Fruit fly (Drosophila melanogaster): ENCODE data around the gene tty.

tty gene

dm6 chrX:21337057-21337456, 2.4 kb downstream of the tty start:
- peak; percentile 56 for TF ChIP-seq CG34376 (GFP tag; optimal IDR thresholded peaks at IDR 0.05)
- TF ChIP-seq exex (tag; optimal IDR thresholded peaks at IDR 0.05) = peak; percentile 85
- peak; percentile 65 for TF ChIP-seq mirr (GFP tag; optimal IDR thresholded peaks at IDR 0.05)
- TF ChIP-seq Hr3 (GFP tag; optimal IDR thresholded peaks at IDR 0.05) = no peak
- peak in 1 of 2 experiments; percentile 69 for TF ChIP-seq Pdp1 (GFP tag; optimal IDR thresholded peaks at IDR 0.05)
- TF ChIP-seq repo (GFP tag; optimal IDR thresholded peaks at IDR 0.05) = no peak
- TF ChIP-seq cwo (GFP tag; optimal IDR thresholded peaks at IDR 0.05) = peak; percentile 69

dm6 chrX:21334522-21335104, 4.9 kb downstream of the tty start:
- peak; percentile 4 for TF ChIP-seq ind (GFP tag; optimal IDR thresholded peaks at IDR 0.05)
- peak; percentile 62 for TF ChIP-seq CG17359 (tag; optimal IDR thresholded peaks at IDR 0.05)
- no peak for TF ChIP-seq grau (tag; optimal IDR thresholded peaks at IDR 0.05)
- no peak for TF ChIP-seq ase (GFP tag; IDR thresholded peaks at IDR 0.05)
- TF ChIP-seq eyg (GFP tag; optimal IDR thresholded peaks at IDR 0.05) = no peak
- TF ChIP-seq NC2α (GFP tag; optimal IDR thresholded peaks at IDR 0.05) = no peak
- no peak for TF ChIP-seq CG1233 (GFP tag; optimal IDR thresholded peaks at IDR 0.05)
- no peak for TF ChIP-seq CG2199 (GFP tag; IDR thresholded peaks at IDR 0.05)
- TF ChIP-seq CoRest (tag; optimal IDR thresholded peaks at IDR 0.05) = peak; percentile 30
- TF ChIP-seq sc (optimal IDR thresholded peaks at IDR 0.05) = no peak
- no peak for TF ChIP-seq sc (GFP tag; optimal IDR thresholded peaks at IDR 0.05)
- TF ChIP-seq phol (tag; optimal IDR thresholded peaks at IDR 0.05) = peak; percentile 53
- no peak for TF ChIP-seq danr (GFP tag; IDR thresholded peaks at IDR 0.05)
- TF ChIP-seq Sin3A (optimal IDR thresholded peaks at IDR 0.05) = no peak
- TF ChIP-seq chif (GFP tag; optimal IDR thresholded peaks at IDR 0.05) = peak in 1 of 2 experiments; percentile 15
- peak; percentile 54 for TF ChIP-seq CG13424 (tag; optimal IDR thresholded peaks at IDR 0.05)
- TF ChIP-seq CG17385 (GFP tag; optimal IDR thresholded peaks at IDR 0.05) = peak; percentile 34
- peak; percentile 6 for TF ChIP-seq CG9817 (tag; optimal IDR thresholded peaks at IDR 0.05)
- TF ChIP-seq sr (GFP tag; IDR thresholded peaks at IDR 0.05) = peak; percentile 96
- TF ChIP-seq sisA (GFP tag; IDR thresholded peaks at IDR 0.05) = peak; percentile 22; the same call in 1 of the 2 replicates
- peak; percentile 38; the same call in 1 of the 2 replicates for TF ChIP-seq CG14441 (GFP tag; IDR thresholded peaks at IDR 0.05)
- no peak for TF ChIP-seq CG11696 (GFP tag; IDR thresholded peaks at IDR 0.05)
- peak; percentile 25 for TF ChIP-seq CG10267 (tag; optimal IDR thresholded peaks at IDR 0.05)
- no peak for TF ChIP-seq yki (optimal IDR thresholded peaks at IDR 0.05)
- peak; percentile 31 for TF ChIP-seq nmo (GFP tag; optimal IDR thresholded peaks at IDR 0.05)
- TF ChIP-seq vfl (GFP tag; optimal IDR thresholded peaks at IDR 0.05) = no peak
- no peak for TF ChIP-seq p53 (GFP tag; optimal IDR thresholded peaks at IDR 0.05)
- TF ChIP-seq lola (GFP tag; optimal IDR thresholded peaks at IDR 0.05) = no peak
- no peak for TF ChIP-seq CG18011 (GFP tag; optimal IDR thresholded peaks at IDR 0.05)
- TF ChIP-seq B-H2 (GFP tag; optimal IDR thresholded peaks at IDR 0.05) = no peak
- TF ChIP-seq ATbp (GFP tag; optimal IDR thresholded peaks at IDR 0.05) = peak; percentile 15
- TF ChIP-seq Usf (GFP tag; optimal IDR thresholded peaks at IDR 0.05) = no peak
- TF ChIP-seq CG4404 (GFP tag; IDR thresholded peaks at IDR 0.05) = no peak
- TF ChIP-seq Eip74EF (GFP tag; optimal IDR thresholded peaks at IDR 0.05) = no peak
- peak; percentile 31 for TF ChIP-seq CG2875 (GFP tag; optimal IDR thresholded peaks at IDR 0.05)
- no peak for TF ChIP-seq nerfin-2 (GFP tag; IDR thresholded peaks at IDR 0.05; ENCODE audit: partially characterized antibody)
- peak; percentile 21 for TF ChIP-seq CG2712 (tag; optimal IDR thresholded peaks at IDR 0.05)
- TF ChIP-seq D19A (tag; optimal IDR thresholded peaks at IDR 0.05) = peak; percentile 17
- TF ChIP-seq TFAM (GFP tag; optimal IDR thresholded peaks at IDR 0.05) = no peak
- no peak for TF ChIP-seq dmrt11E (tag; optimal IDR thresholded peaks at IDR 0.05)
- peak; percentile 48 for TF ChIP-seq Fer1 (GFP tag; optimal IDR thresholded peaks at IDR 0.05)
- TF ChIP-seq Dek (tag; optimal IDR thresholded peaks at IDR 0.05) = no peak
- peak; percentile 5 to 28 for TF ChIP-seq Pdp1 (GFP tag; optimal IDR thresholded peaks at IDR 0.05)
